Worm (Caenorhabditis elegans) whole organism, L4 larva: Measurements from ENCODE around the gene F08F8.11.

ENCODE experiments used
- D1046.2 ChIP-seq: fragments of 200-800 bp; sonication (Bioruptor generic); IDR thresholded peaks from 2 replicates; pipeline ENCODE4 v1.3.6; 2022; ENCODE audit warnings: missing genetic modification characterization, missing compliant biosample characterization
- F26F4.8 ChIP-seq: fragments of 200-800 bp; sonication (Bioruptor generic); conservative IDR thresholded peaks from 2 replicates; pipeline ENCODE4 v1.3.6; 2022; ENCODE audit warnings: missing genetic modification characterization, missing compliant biosample characterization
- F37D6.2 ChIP-seq: sonication (generic microtip); optimal IDR thresholded peaks from 2 replicates; lab custom pipeline; 2016; ENCODE audit warnings: mild to moderate bottlenecking, missing genetic modification characterization, missing compliant biosample characterization
- F44E2.7 ChIP-seq: fragments of 200-800 bp; sonication (Bioruptor generic); IDR thresholded peaks from 2 replicates; pipeline ENCODE4 v2.1.2; 2022; ENCODE audit warnings: missing genetic modification characterization, missing compliant biosample characterization
- R02D3.7 ChIP-seq: fragments of 150-350 bp; sonication (generic microtip); optimal IDR thresholded peaks from 3 replicates; lab custom pipeline; 2014; ENCODE audit warnings: missing biosample characterization, missing genetic modification characterization
- T26A8.4 ChIP-seq: fragments of 200-800 bp; sonication (Bioruptor generic); IDR thresholded peaks from 2 replicates; pipeline ENCODE4 v1.3.6; 2022; ENCODE audit warnings: missing genetic modification characterization, missing compliant biosample characterization
- Y105C5A.15 ChIP-seq: fragments of 200-800 bp; sonication (Bioruptor generic); IDR thresholded peaks from 2 replicates; pipeline ENCODE4 v1.3.6; 2022; ENCODE audit warnings: missing genetic modification characterization, missing compliant biosample characterization
- ZK337.2 ChIP-seq: fragments of 200-800 bp; sonication (Bioruptor generic); IDR thresholded peaks from 2 replicates; pipeline ENCODE4 v1.3.6; 2022; ENCODE audit warnings: missing genetic modification reagents, missing genetic modification characterization, missing compliant biosample characterization
- aha-1 ChIP-seq: fragments of 150-350 bp; peaks from one replicate; lab custom pipeline; 2014; ENCODE audit warnings: missing biosample characterization, missing genetic modification characterization
- arid-1 ChIP-seq: fragments of 200-800 bp; sonication (Bioruptor generic); conservative IDR thresholded peaks from 2 replicates; pipeline ENCODE4 v1.3.6; 2022; ENCODE audit warnings: missing genetic modification reagents, missing genetic modification characterization, missing compliant biosample characterization
- ceh-62 ChIP-seq: sonication (generic microtip); optimal IDR thresholded peaks from 2 replicates; lab custom pipeline; 2017; ENCODE audit warnings: missing biosample characterization, missing genetic modification characterization
- ceh-82 ChIP-seq: sonication (generic microtip); optimal IDR thresholded peaks from 2 replicates; lab custom pipeline; 2017; ENCODE audit warnings: missing biosample characterization, missing genetic modification characterization
- daf-16 ChIP-seq, 3 experiments: sonication (generic microtip); optimal IDR thresholded peaks; 2 replicates each; lab custom pipeline; 2016 to 2017; ENCODE audit warnings: missing genetic modification characterization in 3 of 3, missing genetic modification reagents in 3 of 3, mild to moderate bottlenecking in 2 of 3, missing compliant biosample characterization in 2 of 3, missing biosample characterization in 1 of 3, moderate library complexity in 1 of 3
- dmd-8 ChIP-seq: fragments of 200-800 bp; sonication (Bioruptor generic); IDR thresholded peaks from 2 replicates; pipeline ENCODE4 v1.3.6; 2022; ENCODE audit warnings: missing genetic modification characterization, missing compliant biosample characterization
- dpl-1 ChIP-seq: fragments of 150-350 bp; optimal IDR thresholded peaks from 2 replicates; lab custom pipeline; 2014; ENCODE audit warnings: missing biosample characterization, missing genetic modification reagents, missing genetic modification characterization
- duxl-1 ChIP-seq: sonication (generic microtip); optimal IDR thresholded peaks from 2 replicates; lab custom pipeline; 2016; ENCODE audit warnings: mild to moderate bottlenecking, missing genetic modification characterization, moderate library complexity, missing compliant biosample characterization; ENCODE audit not compliant: poor library complexity
- egl-27 ChIP-seq: sonication (generic microtip); optimal IDR thresholded peaks from 3 replicates; lab custom pipeline; 2017; ENCODE audit warnings: missing biosample characterization, missing genetic modification reagents, missing genetic modification characterization
- lin-13 ChIP-seq: fragments of 150-350 bp; optimal IDR thresholded peaks from 2 replicates; lab custom pipeline; 2014; ENCODE audit warnings: missing biosample characterization, missing genetic modification reagents, missing genetic modification characterization
- lin-15B ChIP-seq: fragments of 150-350 bp; sonication (generic microtip); optimal IDR thresholded peaks from 3 replicates; lab custom pipeline; 2014; ENCODE audit warnings: missing biosample characterization, missing genetic modification characterization
- lir-3 ChIP-seq: sonication (generic microtip); optimal IDR thresholded peaks from 2 replicates; lab custom pipeline; 2016; ENCODE audit warnings: mild to moderate bottlenecking, missing genetic modification characterization, missing compliant biosample characterization
- lsy-2 ChIP-seq, 2 experiments: fragments of 150-350 bp in 1 of 2; sonication (generic microtip) in 1 of 2; optimal IDR thresholded peaks; 2 replicates each; lab custom pipeline; 2014 to 2017; ENCODE audit warnings: missing biosample characterization in 2 of 2, missing genetic modification characterization in 2 of 2
- mep-1 ChIP-seq: fragments of 150-350 bp; sonication (generic microtip); optimal IDR thresholded peaks from 3 replicates; lab custom pipeline; 2014; ENCODE audit warnings: missing biosample characterization, missing genetic modification characterization
- mes-2 ChIP-seq: sonication (generic microtip); optimal IDR thresholded peaks from 2 replicates; lab custom pipeline; 2016; ENCODE audit warnings: missing genotype, mild to moderate bottlenecking, missing genetic modification characterization, missing compliant biosample characterization; ENCODE audit not compliant: poor library complexity, severe bottlenecking
- mxl-2 ChIP-seq: fragments of 200-800 bp; sonication (Bioruptor generic); conservative IDR thresholded peaks from 2 replicates; pipeline ENCODE4 v1.3.6; 2022; ENCODE audit warnings: missing genetic modification reagents, missing genetic modification characterization, missing compliant biosample characterization
- mxl-3 ChIP-seq: fragments of 200-800 bp; sonication (Bioruptor generic); optimal IDR thresholded peaks from 2 replicates; lab custom pipeline; 2018; ENCODE audit warnings: mild to moderate bottlenecking, missing genetic modification characterization, missing compliant biosample characterization
- nhr-10 ChIP-seq: fragments of 150-350 bp; optimal IDR thresholded peaks from 2 replicates; lab custom pipeline; 2014; ENCODE audit warnings: missing biosample characterization, missing genetic modification characterization
- nhr-111 ChIP-seq: fragments of 200-800 bp; sonication (Bioruptor generic); optimal IDR thresholded peaks from 2 replicates; lab custom pipeline; 2018; ENCODE audit warnings: mild to moderate bottlenecking, missing genetic modification characterization, missing compliant biosample characterization
- nhr-237 ChIP-seq: sonication (generic microtip); optimal IDR thresholded peaks from 2 replicates; lab custom pipeline; 2017; ENCODE audit warnings: missing biosample characterization, missing genetic modification characterization
- nhr-28 ChIP-seq: fragments of 150-350 bp; optimal IDR thresholded peaks from 2 replicates; lab custom pipeline; 2014; ENCODE audit warnings: missing biosample characterization, missing genetic modification characterization
- nhr-42 ChIP-seq: fragments of 200-800 bp; sonication (Bioruptor generic); IDR thresholded peaks from 2 replicates; pipeline ENCODE4 v1.3.6; 2022; ENCODE audit warnings: missing genetic modification characterization, missing compliant biosample characterization
- nhr-48 ChIP-seq: sonication (generic microtip); optimal IDR thresholded peaks from 2 replicates; lab custom pipeline; 2016; ENCODE audit warnings: mild to moderate bottlenecking, missing genetic modification characterization, missing compliant biosample characterization
- pha-4 ChIP-seq, 2 experiments: fragments of 150-350 bp in 1 of 2; fragments of 200-800 bp in 1 of 2; sonication (Bioruptor generic) in 1 of 2; IDR thresholded peaks in 1 of 2; optimal IDR thresholded peaks in 1 of 2; 2 replicates each; pipeline versions ENCODE4 v1.3.6 to Lab custom; 2014 to 2022; ENCODE audit warnings: missing genetic modification characterization in 2 of 2, missing genetic modification reagents in 2 of 2, missing biosample characterization in 1 of 2, missing compliant biosample characterization in 1 of 2
- php-3 ChIP-seq: fragments of 200-800 bp; sonication (Bioruptor generic); IDR thresholded peaks from 2 replicates; pipeline ENCODE4 v1.3.6; 2022; ENCODE audit warnings: missing genetic modification reagents, missing genetic modification characterization, missing compliant biosample characterization
- saeg-2 ChIP-seq: fragments of 200-800 bp; sonication (Bioruptor generic); IDR thresholded peaks from 2 replicates; pipeline ENCODE4 v1.3.6; 2022; ENCODE audit warnings: missing genetic modification reagents, missing genetic modification characterization, missing compliant biosample characterization
- set-16 ChIP-seq: fragments of 200-800 bp; sonication (Bioruptor generic); IDR thresholded peaks from 2 replicates; pipeline ENCODE4 v1.3.6; 2022; ENCODE audit warnings: missing genetic modification reagents, missing genetic modification characterization, missing compliant biosample characterization
- skn-1 ChIP-seq: fragments of 150-350 bp; optimal IDR thresholded peaks from 2 replicates; lab custom pipeline; 2014; ENCODE audit warnings: missing biosample characterization, missing genetic modification characterization
- snpc-1.2 ChIP-seq: fragments of 200-800 bp; sonication (Bioruptor generic); IDR thresholded peaks from 2 replicates; pipeline ENCODE4 v1.3.6; 2022; ENCODE audit warnings: missing genetic modification reagents, missing genetic modification characterization, missing compliant biosample characterization
- snpc-4 ChIP-seq: fragments of 150-350 bp; optimal IDR thresholded peaks from 2 replicates; lab custom pipeline; 2014; ENCODE audit warnings: missing biosample characterization, missing genetic modification characterization
- spr-1 ChIP-seq: sonication (generic microtip); optimal IDR thresholded peaks from 2 replicates; lab custom pipeline; 2016; ENCODE audit warnings: mild to moderate bottlenecking, missing genetic modification characterization, missing compliant biosample characterization
- tra-1 ChIP-seq: fragments of 200-800 bp; sonication (Bioruptor generic); IDR thresholded peaks from 2 replicates; pipeline ENCODE4 v1.3.6; 2022; ENCODE audit warnings: missing genetic modification reagents, missing genetic modification characterization, missing compliant biosample characterization
- unc-130 ChIP-seq: sonication (generic microtip); optimal IDR thresholded peaks from 2 replicates; lab custom pipeline; 2016; ENCODE audit warnings: missing genetic modification reagents, missing genetic modification characterization, missing compliant biosample characterization
- unc-62 ChIP-seq, 3 experiments: fragments of 150-350 bp in 1 of 3; sonication (generic microtip); optimal IDR thresholded peaks in 2 of 3; peaks in 1 of 3; 1 replicate in 1 of 3; 2 replicates in 2 of 3; lab custom pipeline; 2014 to 2017; ENCODE audit warnings: missing biosample characterization in 3 of 3, missing genetic modification characterization in 3 of 3, missing genetic modification reagents in 3 of 3, missing genotype in 1 of 3
- vab-7 ChIP-seq: fragments of 200-800 bp; sonication (Bioruptor generic); IDR thresholded peaks from 2 replicates; pipeline ENCODE4 v1.3.6; 2022; ENCODE audit warnings: missing genetic modification reagents, missing genetic modification characterization, missing compliant biosample characterization
- zag-1 ChIP-seq: fragments of 150-350 bp; optimal IDR thresholded peaks from 2 replicates; lab custom pipeline; 2014; ENCODE audit warnings: missing biosample characterization, missing genetic modification characterization
- zfp-3 ChIP-seq: fragments of 200-800 bp; sonication (Bioruptor generic); conservative IDR thresholded peaks from 2 replicates; pipeline ENCODE4 v1.3.6; 2022; ENCODE audit warnings: missing genetic modification reagents, missing genetic modification characterization, missing compliant biosample characterization
- ztf-11 ChIP-seq: fragments of 150-350 bp; optimal IDR thresholded peaks from 2 replicates; lab custom pipeline; 2014; ENCODE audit warnings: missing biosample characterization, missing genetic modification characterization

Gene F08F8.11

ce11 chrIII:7375434-7375833, 9.7 kb downstream of the F08F8.11 start (continued):
- TF ChIP-seq daf-16 (GFP tag; optimal IDR thresholded peaks at IDR 0.05; lab: Kevin White, UChicago), result no peak
- peak; percentile 71 for TF ChIP-seq daf-16 (tag; optimal IDR thresholded peaks at IDR 0.05; lab: Kevin White, UChicago)
- no peak for TF ChIP-seq F26F4.8 (GFP tag; lab: Robert Waterston, UW)
- TF ChIP-seq nhr-28 (tag; lab: Kevin White, UChicago), result peak; percentile 83
- peak; percentile 27 for TF ChIP-seq mes-2 (tag; lab: Kevin White, UChicago)
- TF ChIP-seq dmd-8 (GFP tag; lab: Robert Waterston, UW), result no peak
- no peak for TF ChIP-seq ceh-82 (tag; lab: Kevin White, UChicago)
- TF ChIP-seq nhr-111 (GFP tag; lab: Kevin White, UChicago), result no peak
- no peak for TF ChIP-seq lsy-2 (tag; optimal IDR thresholded peaks at IDR 0.05; lab: Kevin White, UChicago)
- peak; percentile 22; the same call in 1 of the 2 replicates for TF ChIP-seq php-3 (GFP tag; lab: Robert Waterston, UW)
- no peak for TF ChIP-seq F37D6.2 (tag; lab: Kevin White, UChicago)
- TF ChIP-seq spr-1 (tag; lab: Kevin White, UChicago), result no peak
- peak in 1 of 2 experiments; percentile 96 for TF ChIP-seq unc-62 (GFP tag; optimal IDR thresholded peaks at IDR 0.05 in 1 of 2; lab: Kevin White, UChicago)
- TF ChIP-seq unc-62 (tag; optimal IDR thresholded peaks at IDR 0.05; lab: Kevin White, UChicago), result no peak
- TF ChIP-seq ceh-62 (tag; lab: Kevin White, UChicago), result no peak
- TF ChIP-seq nhr-237 (tag; lab: Kevin White, UChicago), result no peak
- no peak for TF ChIP-seq R02D3.7
- TF ChIP-seq T26A8.4 (GFP tag; lab: Robert Waterston, UW), result peak; percentile 21
- TF ChIP-seq Y105C5A.15, result no peak
- no peak for TF ChIP-seq D1046.2 (GFP tag; lab: Robert Waterston, UW)
- no peak for TF ChIP-seq tra-1
- 0 out of 2 replicates have a peak, but pooled peaks have one; percentile 20 for TF ChIP-seq vab-7 (GFP tag; lab: Robert Waterston, UW)

- TF ChIP-seq dmd-8 (GFP tag; lab: Robert Waterston, UW) (no peak), mxl-3 (GFP tag; lab: Kevin White, UChicago) (peak; percentile 92), mxl-2 (GFP tag; lab: Robert Waterston, UW) (no peak), ztf-11 (tag; lab: Kevin White, UChicago) (no peak), skn-1 (tag; lab: Kevin White, UChicago) (no peak), Y105C5A.15 (no peak), set-16 (no peak), zfp-3 (GFP tag; lab: Robert Waterston, UW) (0 out of 2 replicates have a peak, but pooled peaks have one; percentile 46), ceh-82 (tag; lab: Kevin White, UChicago) (no peak), lin-15B (tag; lab: Kevin White, UChicago) (no peak), pha-4 (GFP tag; IDR thresholded peaks at IDR 0.05; lab: Robert Waterston, UW) (no peak), pha-4 (tag; optimal IDR thresholded peaks at IDR 0.05; lab: Kevin White, UChicago) (no peak), mep-1 (tag; lab: Kevin White, UChicago) (peak; percentile 79), snpc-4 (no peak), tra-1 (no peak), saeg-2 (peak; percentile 44; the same call in 1 of the 2 replicates), F26F4.8 (GFP tag; lab: Robert Waterston, UW) (no peak), lsy-2 (tag; optimal IDR thresholded peaks at IDR 0.05; lab: Kevin White, UChicago) (peak in 1 of 2 experiments; percentile 81), zag-1 (no peak), duxl-1 (tag; lab: Kevin White, UChicago) (no peak), nhr-237 (tag; lab: Kevin White, UChicago) (no peak), lir-3 (tag; lab: Kevin White, UChicago) (no peak), F44E2.7 (GFP tag; lab: Robert Waterston, UW) (no peak), dpl-1 (GFP tag; lab: Kevin White, UChicago) (peak; percentile 49), nhr-48 (tag; lab: Kevin White, UChicago) (peak; percentile 89), php-3 (GFP tag; lab: Robert Waterston, UW) (0 out of 2 replicates have a peak, but pooled peaks have one; percentile 30), unc-130 (no peak), snpc-1.2 (GFP tag; lab: Robert Waterston, UW) (no peak), arid-1 (peak; percentile 43; the same call in 1 of the 2 replicates), lin-13 (peak; percentile 12), nhr-42 (GFP tag; lab: Robert Waterston, UW) (no peak), egl-27 (tag; lab: Kevin White, UChicago) (no peak), nhr-10 (peak; percentile 91), aha-1 (tag; lab: Kevin White, UChicago) (peak; percentile 100), ZK337.2 (GFP tag; lab: Robert Waterston, UW) (no peak)
Measured at ce11 chrIII:7376143-7376802, 10.6 kb downstream of the F08F8.11 start.
